Fruit fly (Drosophila melanogaster) whole organism, prepupa: ENCODE measurements around the gene CG5883.

ENCODE experiments used
- CG3919 ChIP-seq: fragments of 200-800 bp; sonication (Bioruptor generic); optimal IDR thresholded peaks from 3 replicates; lab custom pipeline; 2016; ENCODE audit warnings: missing biosample characterization, missing genetic modification characterization
- Lpt ChIP-seq: fragments of 200-800 bp; sonication (Bioruptor generic); optimal IDR thresholded peaks from 3 replicates; lab custom pipeline; 2016; ENCODE audit warnings: missing biosample characterization, missing genetic modification characterization
- achi ChIP-seq: fragments of 200-800 bp; sonication (Bioruptor generic); optimal IDR thresholded peaks from 3 replicates; lab custom pipeline; 2016; ENCODE audit warnings: missing biosample characterization, missing genetic modification characterization

DNA sequence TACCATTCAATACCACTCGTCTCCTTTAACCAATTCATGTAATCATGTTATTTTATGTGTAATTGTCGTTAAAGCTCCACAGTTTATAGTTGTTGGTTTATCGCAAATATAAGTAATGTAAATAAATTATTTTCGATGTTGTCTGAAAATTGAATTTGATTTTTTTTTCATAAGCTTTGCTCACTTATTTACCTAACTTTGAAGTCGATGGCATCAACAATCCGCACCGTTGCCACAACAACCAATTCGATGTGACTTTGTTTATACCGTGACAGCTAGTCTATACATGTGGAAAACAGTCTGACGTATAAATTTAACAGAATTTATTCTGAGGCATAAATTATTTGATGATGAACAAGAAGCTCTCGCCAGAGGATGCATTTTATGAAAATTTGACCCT is 45.8 kb upstream of the CG5883 start, which contains the start of gene CG6931:
- TF ChIP-seq CG3919 (GFP tag; lab: Kevin White, UChicago), result no peak
- no peak for TF ChIP-seq Lpt (GFP tag; lab: Kevin White, UChicago)
- no peak for TF ChIP-seq achi (GFP tag; lab: Kevin White, UChicago)
